Fruit fly (Drosophila melanogaster): Measurements from ENCODE around the gene CG40228.

DNA sequence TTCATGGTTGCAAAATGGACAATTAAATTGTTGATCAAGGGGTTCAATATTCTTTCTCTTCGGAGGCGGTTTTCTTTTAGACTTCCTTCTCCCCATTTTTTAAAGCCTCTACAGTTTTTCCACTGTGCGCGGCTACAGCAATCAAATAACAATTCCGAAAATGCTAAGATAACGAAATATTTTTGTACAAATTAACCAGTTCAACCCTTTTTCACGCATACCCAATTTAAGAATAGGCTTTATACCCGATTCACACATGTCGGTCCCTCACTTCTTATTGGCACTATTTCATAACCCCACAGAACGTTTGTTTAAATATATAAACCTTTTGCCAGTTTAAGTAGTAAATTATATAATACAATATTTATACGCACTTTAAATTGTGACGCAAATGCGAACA lies at the start of gene CG40228:
- TF ChIP-seq gl (tag; optimal IDR thresholded peaks at IDR 0.05) (no peak), CG8301 (tag; optimal IDR thresholded peaks at IDR 0.05) (no peak), CG32121 (GFP tag; IDR thresholded peaks at IDR 0.05) (no peak), fd96Ca (GFP tag; IDR thresholded peaks at IDR 0.05) (no peak), CG17806 (tag; optimal IDR thresholded peaks at IDR 0.05) (no peak), EcR (GFP tag; optimal IDR thresholded peaks at IDR 0.05) (no peak), D1 (tag; optimal IDR thresholded peaks at IDR 0.05) (no peak), CG4496 (GFP tag; IDR thresholded peaks at IDR 0.05) (no peak), CG34367 (tag; optimal IDR thresholded peaks at IDR 0.05) (no peak), Ets98B (GFP tag; IDR thresholded peaks at IDR 0.05) (no peak), CG15710 (tag; optimal IDR thresholded peaks at IDR 0.05) (no peak), CG9948 (tag; optimal IDR thresholded peaks at IDR 0.05) (no peak), Snoo (tag; optimal IDR thresholded peaks at IDR 0.05) (no peak), Pif1A (GFP tag; optimal IDR thresholded peaks at IDR 0.05) (no peak)
